Fruit fly (Drosophila melanogaster): ENCODE measurements around the gene sowah.

The sowah gene

DNA sequence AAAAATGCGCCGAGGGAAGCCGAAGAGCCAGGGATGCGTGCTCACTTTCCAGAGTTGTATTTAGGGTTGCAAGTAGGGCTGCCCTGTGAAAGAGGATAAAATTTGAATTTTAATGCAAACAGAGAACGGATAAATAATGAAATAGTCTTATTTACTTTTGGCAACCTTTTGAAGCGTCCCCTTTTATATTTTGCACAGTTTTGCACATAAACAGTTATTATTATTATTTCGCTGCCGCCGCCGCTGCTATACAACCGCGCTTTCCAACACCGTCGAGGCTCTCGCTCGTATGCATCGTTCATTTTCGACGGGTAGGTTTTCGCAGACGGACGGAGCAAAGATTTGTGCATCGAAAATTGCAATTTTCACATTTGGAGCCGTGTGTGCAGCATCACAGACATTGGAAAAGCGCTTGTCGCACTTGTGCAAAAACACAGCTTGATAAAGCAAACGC, 57.6 kb downstream of the sowah start, which contains the start of the genes sti and tral (continued):
- TF ChIP-seq CG31388 (GFP tag; optimal IDR thresholded peaks at IDR 0.05): peak; percentile 86
- TF ChIP-seq chinmo (GFP tag; IDR thresholded peaks at IDR 0.05; ENCODE audit: partially characterized antibody): 0 out of 4 replicates have a peak, but pooled peaks have one; percentile 16
- peak; percentile 89 for TF ChIP-seq CG8089 (GFP tag; optimal IDR thresholded peaks at IDR 0.05)
- TF ChIP-seq Eip74EF (GFP tag; optimal IDR thresholded peaks at IDR 0.05): no peak
- TF ChIP-seq CG1832 (GFP tag; optimal IDR thresholded peaks at IDR 0.05): no peak
- TF ChIP-seq Dp (GFP tag; optimal IDR thresholded peaks at IDR 0.05): peak; percentile 96
- peak; percentile 80 for TF ChIP-seq lbe (GFP tag; optimal IDR thresholded peaks at IDR 0.05)
- TF ChIP-seq CG17186 (GFP tag; optimal IDR thresholded peaks at IDR 0.05): peak; percentile 94
- TF ChIP-seq danr (GFP tag; IDR thresholded peaks at IDR 0.05): peak; percentile 66; the same call in 1 of the 2 replicates
- peak; percentile 78 for TF ChIP-seq CG33557 (GFP tag; optimal IDR thresholded peaks at IDR 0.05)
- TF ChIP-seq Gsc (GFP tag; IDR thresholded peaks at IDR 0.05): peak; percentile 48
- TF ChIP-seq emc (GFP tag; optimal IDR thresholded peaks at IDR 0.05): peak; percentile 83
- TF ChIP-seq dmrt11E (tag; optimal IDR thresholded peaks at IDR 0.05): peak; percentile 75
- no peak for TF ChIP-seq CG6791 (GFP tag; IDR thresholded peaks at IDR 0.05; ENCODE audit: partially characterized antibody)
- peak; percentile 70 for TF ChIP-seq CG6765 (GFP tag; optimal IDR thresholded peaks at IDR 0.05)
- TF ChIP-seq CG11085 (GFP tag; IDR thresholded peaks at IDR 0.05): peak; percentile 81
- peak; percentile 82 for TF ChIP-seq zen (tag; optimal IDR thresholded peaks at IDR 0.05)
- TF ChIP-seq dimm (GFP tag; IDR thresholded peaks at IDR 0.05): 0 out of 2 replicates have a peak, but pooled peaks have one; percentile 10
- peak; percentile 86 for TF ChIP-seq MESR4 (GFP tag; optimal IDR thresholded peaks at IDR 0.05)
- TF ChIP-seq Antp (GFP tag; optimal IDR thresholded peaks at IDR 0.05): peak; percentile 96
- TF ChIP-seq HLH54F (GFP tag; optimal IDR thresholded peaks at IDR 0.05): peak; percentile 96
- TF ChIP-seq CG14667 (GFP tag; IDR thresholded peaks at IDR 0.05): peak; percentile 83
- TF ChIP-seq CG10565 (GFP tag; optimal IDR thresholded peaks at IDR 0.05): peak; percentile 59
- TF ChIP-seq H15 (GFP tag; IDR thresholded peaks at IDR 0.05): peak; percentile 71
- peak; percentile 90 for TF ChIP-seq Hmr (GFP tag; optimal IDR thresholded peaks at IDR 0.05)
- TF ChIP-seq bowl (GFP tag; IDR thresholded peaks at IDR 0.05): 0 out of 2 replicates have a peak, but pooled peaks have one; percentile 50
- TF ChIP-seq CG4424 (GFP tag; optimal IDR thresholded peaks at IDR 0.05): peak; percentile 91
- TF ChIP-seq CG33213 (GFP tag; optimal IDR thresholded peaks at IDR 0.05): peak; percentile 89
- TF ChIP-seq trem (tag; optimal IDR thresholded peaks at IDR 0.05): peak; percentile 97
- TF ChIP-seq CG4404 (GFP tag; IDR thresholded peaks at IDR 0.05): peak; percentile 82
- TF ChIP-seq CG12942 (GFP tag; optimal IDR thresholded peaks at IDR 0.05): peak; percentile 90
- TF ChIP-seq ssp (GFP tag; IDR thresholded peaks at IDR 0.05): peak; percentile 70
- peak; percentile 87 for TF ChIP-seq eyg (GFP tag; optimal IDR thresholded peaks at IDR 0.05)
- peak; percentile 86 for TF ChIP-seq stwl (tag; optimal IDR thresholded peaks at IDR 0.05)
- peak; percentile 71 for TF ChIP-seq dmrt99B (tag; optimal IDR thresholded peaks at IDR 0.05)
- peak; percentile 89 for TF ChIP-seq CG32532 (GFP tag; IDR thresholded peaks at IDR 0.05)
- peak; percentile 39; the same call in 1 of the 3 replicates for TF ChIP-seq sr (GFP tag; IDR thresholded peaks at IDR 0.05)
- TF ChIP-seq wor (GFP tag; IDR thresholded peaks at IDR 0.05): peak; percentile 65
- TF ChIP-seq PHDP (tag; optimal IDR thresholded peaks at IDR 0.05): peak; percentile 84
- peak; percentile 82 for TF ChIP-seq CG3163 (GFP tag; optimal IDR thresholded peaks at IDR 0.05)
- no peak for TF ChIP-seq tap (tag; optimal IDR thresholded peaks at IDR 0.05)
- TF ChIP-seq Ets97D (GFP tag; optimal IDR thresholded peaks at IDR 0.05): peak; percentile 97
- peak; percentile 64 for TF ChIP-seq CG6683 (GFP tag; optimal IDR thresholded peaks at IDR 0.05)
- peak; percentile 85 for TF ChIP-seq rib (GFP tag; IDR thresholded peaks at IDR 0.05)
- 0 out of 3 replicates have a peak, but pooled peaks have one; percentile 15 for TF ChIP-seq CG34224 (GFP tag; IDR thresholded peaks at IDR 0.05; ENCODE audit: partially characterized antibody)
- TF ChIP-seq p53 (GFP tag; optimal IDR thresholded peaks at IDR 0.05): peak; percentile 88
- peak; percentile 96 for TF ChIP-seq CG13624 (GFP tag; optimal IDR thresholded peaks at IDR 0.05)
- TF ChIP-seq CG17612 (GFP tag; IDR thresholded peaks at IDR 0.05): peak; percentile 57; the same call in 1 of the 2 replicates
- TF ChIP-seq CG7372 (GFP tag; IDR thresholded peaks at IDR 0.05): peak; percentile 83
- peak; percentile 92 for TF ChIP-seq CG4617 (GFP tag; optimal IDR thresholded peaks at IDR 0.05; ENCODE audit: borderline replicate concordance)
